Fruit fly (Drosophila melanogaster): ENCODE results near the gene CG13008.

The CG13008 gene

dm6 chrX:16692325-16692724, 18.8 kb upstream of the CG13008 start:
- no peak for TF ChIP-seq Myc (optimal IDR thresholded peaks at IDR 0.05)
- TF ChIP-seq foxo (GFP tag; optimal IDR thresholded peaks at IDR 0.05), result peak in 1 of 2 experiments; percentile 4

- no peak for TF ChIP-seq rgr (GFP tag; optimal IDR thresholded peaks at IDR 0.05)
- no peak for TF ChIP-seq h (GFP tag; optimal IDR thresholded peaks at IDR 0.05)
- TF ChIP-seq Abd-B (GFP tag; optimal IDR thresholded peaks at IDR 0.05), result no peak
- TF ChIP-seq psq (GFP tag; optimal IDR thresholded peaks at IDR 0.05), result no peak
- TF ChIP-seq Dfd (GFP tag; optimal IDR thresholded peaks at IDR 0.05), result no peak
- TF ChIP-seq pan (optimal IDR thresholded peaks at IDR 0.05), result no peak
- no peak for TF ChIP-seq Rel (GFP tag; optimal IDR thresholded peaks at IDR 0.05)
- TF ChIP-seq Rel (tag; optimal IDR thresholded peaks at IDR 0.05), result no peak
- no peak for TF ChIP-seq HLH106 (tag; optimal IDR thresholded peaks at IDR 0.05)
- no peak for TF ChIP-seq CG32264 (GFP tag; optimal IDR thresholded peaks at IDR 0.05)
- TF ChIP-seq Myc (optimal IDR thresholded peaks at IDR 0.05), result no peak
- no peak for TF ChIP-seq br (GFP tag; optimal IDR thresholded peaks at IDR 0.05)
- no peak for TF ChIP-seq Mio (GFP tag; optimal IDR thresholded peaks at IDR 0.05)
- no peak for TF ChIP-seq dl (GFP tag; optimal IDR thresholded peaks at IDR 0.05; ENCODE audit: insufficient read depth in 1 of 2, partially characterized antibody in 2 of 2)
- TF ChIP-seq brk (GFP tag; optimal IDR thresholded peaks at IDR 0.05), result no peak
- TF ChIP-seq dsf (GFP tag; optimal IDR thresholded peaks at IDR 0.05; ENCODE audit: borderline replicate concordance), result no peak
- TF ChIP-seq OdsH (GFP tag; optimal IDR thresholded peaks at IDR 0.05), result no peak
- no peak for TF ChIP-seq Jra (GFP tag; optimal IDR thresholded peaks at IDR 0.05)
- TF ChIP-seq N (GFP tag; optimal IDR thresholded peaks at IDR 0.05), result no peak
- TF ChIP-seq Hr83 (GFP tag; optimal IDR thresholded peaks at IDR 0.05; ENCODE audit: poor library complexity, severe bottlenecking), result no peak
- no peak for TF ChIP-seq usp (GFP tag; optimal IDR thresholded peaks at IDR 0.05)
Observed at dm6 chrX:16693805-16694387, 17.2 kb upstream of the CG13008 start.

DNA sequence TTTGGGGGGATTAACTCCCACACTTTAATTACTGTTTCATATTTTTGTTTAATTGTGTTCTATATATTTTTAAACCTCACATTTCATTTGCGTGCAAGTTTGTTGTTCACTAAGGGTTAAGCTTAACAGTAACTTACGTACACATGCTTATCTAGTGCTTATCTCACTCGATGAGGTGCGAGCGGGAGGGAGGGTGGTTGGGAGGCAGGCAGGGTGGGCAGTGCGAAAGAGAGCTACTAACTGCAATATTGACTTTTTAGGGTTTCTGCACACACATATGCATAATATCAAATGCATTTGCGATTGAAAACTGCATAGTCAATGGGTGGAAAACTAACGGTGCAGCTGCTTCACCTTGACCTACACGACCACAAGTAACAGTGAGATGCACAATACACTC, 16.6 kb upstream of the CG13008 start:
- TF ChIP-seq HLH106 (tag; optimal IDR thresholded peaks at IDR 0.05) (no peak), fru (GFP tag; optimal IDR thresholded peaks at IDR 0.05) (peak; percentile 23)

- no peak for TF ChIP-seq rgr (GFP tag; optimal IDR thresholded peaks at IDR 0.05)
- TF ChIP-seq Abd-B (GFP tag; optimal IDR thresholded peaks at IDR 0.05), result no peak
- no peak for TF ChIP-seq CrebA (GFP tag; optimal IDR thresholded peaks at IDR 0.05; ENCODE audit: borderline replicate concordance)
- TF ChIP-seq woc (GFP tag; optimal IDR thresholded peaks at IDR 0.05), result no peak
- no peak for TF ChIP-seq usp (GFP tag; optimal IDR thresholded peaks at IDR 0.05)
- TF ChIP-seq sv (GFP tag; optimal IDR thresholded peaks at IDR 0.05), result no peak
- TF ChIP-seq HLH106 (tag; optimal IDR thresholded peaks at IDR 0.05), result no peak
- no peak for TF ChIP-seq br (GFP tag; optimal IDR thresholded peaks at IDR 0.05)
- no peak for TF ChIP-seq OdsH (GFP tag; optimal IDR thresholded peaks at IDR 0.05)
- TF ChIP-seq Mio (GFP tag; optimal IDR thresholded peaks at IDR 0.05), result no peak
- TF ChIP-seq fru (GFP tag; optimal IDR thresholded peaks at IDR 0.05), result no peak
Observed at dm6 chrX:16694959-16695358, 16.1 kb upstream of the CG13008 start, which contains the start of gene Septin4. Gene Septin4 (minus strand): TSS chrX:16695173.

DNA sequence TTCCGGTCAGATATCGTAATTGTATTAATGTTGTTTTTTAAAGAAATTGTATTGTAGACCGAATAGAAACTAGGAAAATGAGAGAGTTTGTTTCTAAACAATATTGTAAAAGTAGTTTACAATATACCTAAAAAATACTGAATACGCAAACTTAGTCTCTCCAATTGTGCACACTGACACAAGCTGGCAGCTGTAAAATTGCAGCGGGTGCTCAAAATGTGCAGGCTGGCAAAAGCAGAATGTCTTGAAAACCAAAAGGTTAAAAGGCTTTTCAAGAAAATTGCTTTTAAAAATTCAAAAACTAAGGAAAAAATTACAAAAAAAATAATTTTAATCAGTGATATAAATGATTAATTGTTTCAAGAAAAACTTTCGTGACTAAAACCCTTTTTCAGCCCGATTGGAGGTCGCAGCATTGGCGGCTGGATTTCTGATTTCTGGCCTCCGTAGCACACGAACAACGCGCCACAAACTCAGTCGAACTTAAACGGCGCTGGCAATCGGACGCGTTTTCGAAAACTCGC, 15.4 kb upstream of the CG13008 start, which contains the start of gene CG4678:
TSS of gene CG4678 (plus strand) at position 474 of the 524 bp plus-strand sequence.
- TF ChIP-seq fru (GFP tag; optimal IDR thresholded peaks at IDR 0.05), result no peak
- TF ChIP-seq Dif (GFP tag; optimal IDR thresholded peaks at IDR 0.05; ENCODE audit: partially characterized antibody), result peak; percentile 96
- TF ChIP-seq Sp1 (GFP tag; optimal IDR thresholded peaks at IDR 0.05), result no peak
- TF ChIP-seq GATAd (GFP tag; optimal IDR thresholded peaks at IDR 0.05), result no peak
- TF ChIP-seq dl (GFP tag; optimal IDR thresholded peaks at IDR 0.05; ENCODE audit: insufficient read depth in 1 of 2, partially characterized antibody in 2 of 2), result peak; percentile 53 to 80
- TF ChIP-seq dsf (GFP tag; optimal IDR thresholded peaks at IDR 0.05; ENCODE audit: borderline replicate concordance), result no peak
- TF ChIP-seq Vsx2 (GFP tag; optimal IDR thresholded peaks at IDR 0.05; ENCODE audit: partially characterized antibody), result peak; percentile 66
- no peak for TF ChIP-seq pan (optimal IDR thresholded peaks at IDR 0.05)
- no peak for TF ChIP-seq foxo (GFP tag; optimal IDR thresholded peaks at IDR 0.05)
- TF ChIP-seq CG32264 (GFP tag; optimal IDR thresholded peaks at IDR 0.05), result no peak
- no peak for TF ChIP-seq usp (GFP tag; optimal IDR thresholded peaks at IDR 0.05)
- no peak for TF ChIP-seq CrebA (GFP tag; optimal IDR thresholded peaks at IDR 0.05; ENCODE audit: borderline replicate concordance)
- TF ChIP-seq N (GFP tag; optimal IDR thresholded peaks at IDR 0.05), result no peak
- TF ChIP-seq Hnf4 (GFP tag; optimal IDR thresholded peaks at IDR 0.05), result no peak
